Worm (Caenorhabditis elegans): ENCODE measurements around the gene vmo-1.

Gene vmo-1

ce11 chrV:20552971-20553370, at the start of gene vmo-1:
TSS of gene vmo-1 (minus strand) at chrV:20553071.
- TF ChIP-seq lin-29 (GFP tag; IDR thresholded peaks at IDR 0.05): no peak
- no peak for TF ChIP-seq ceh-20 (GFP tag; IDR thresholded peaks at IDR 0.05)

ce11 chrV:20600704-20601103, 47.8 kb upstream of the vmo-1 start:
- TF ChIP-seq zfp-2 (tag; optimal IDR thresholded peaks at IDR 0.05) (no peak), snpc-4 (tag; optimal IDR thresholded peaks at IDR 0.05) (no peak), set-16 (GFP tag; IDR thresholded peaks at IDR 0.05) (peak; percentile 76; the same call in 1 of the 2 replicates), mxl-2 (GFP tag; conservative IDR thresholded peaks at IDR 0.05) (no peak), F44E2.7 (GFP tag; IDR thresholded peaks at IDR 0.05) (0 out of 2 replicates have a peak, but pooled peaks have one; percentile 31), R02D3.7 (tag; optimal IDR thresholded peaks at IDR 0.05) (no peak), dmd-6 (GFP tag; IDR thresholded peaks at IDR 0.05) (no peak), mxl-3 (GFP tag; optimal IDR thresholded peaks at IDR 0.05) (no peak), sdz-12 (GFP tag; optimal IDR thresholded peaks at IDR 0.05) (no peak), unc-130 (GFP tag; optimal IDR thresholded peaks at IDR 0.05) (no peak), lin-39 (tag; optimal IDR thresholded peaks at IDR 0.05) (no peak), zag-1 (tag; optimal IDR thresholded peaks at IDR 0.05) (no peak), nhr-28 (tag; optimal IDR thresholded peaks at IDR 0.05) (no peak), Y75B8A.6 (GFP tag; IDR thresholded peaks at IDR 0.05) (no peak)

- TF ChIP-seq saeg-2 (GFP tag; IDR thresholded peaks at IDR 0.05): no peak
- no peak for TF ChIP-seq daf-19 (GFP tag; conservative IDR thresholded peaks at IDR 0.05)
- TF ChIP-seq F49E8.2 (tag; optimal IDR thresholded peaks at IDR 0.05; ENCODE audit: borderline replicate concordance): no peak
- no peak for TF ChIP-seq attf-4 (tag; optimal IDR thresholded peaks at IDR 0.05)
- TF ChIP-seq skn-1 (tag; optimal IDR thresholded peaks at IDR 0.05): no peak
- TF ChIP-seq fos-1 (tag; optimal IDR thresholded peaks at IDR 0.05): no peak
- no peak for TF ChIP-seq pha-4 (GFP tag; IDR thresholded peaks at IDR 0.05)
- TF ChIP-seq pha-4 (tag; optimal IDR thresholded peaks at IDR 0.05): no peak
- TF ChIP-seq unc-62 (GFP tag; optimal IDR thresholded peaks at IDR 0.05 in 1 of 2): no peak
- no peak for TF ChIP-seq unc-62 (tag; optimal IDR thresholded peaks at IDR 0.05)
- TF ChIP-seq T20F7.1 (GFP tag; optimal IDR thresholded peaks at IDR 0.05): no peak
- TF ChIP-seq duxl-1 (tag; optimal IDR thresholded peaks at IDR 0.05; ENCODE audit: poor library complexity): no peak
- no peak for TF ChIP-seq Y48G9A.11 (GFP tag; IDR thresholded peaks at IDR 0.05)
- TF ChIP-seq zag-1 (tag; optimal IDR thresholded peaks at IDR 0.05): no peak
- no peak for TF ChIP-seq nhr-76 (tag; optimal IDR thresholded peaks at IDR 0.05)
- no peak for TF ChIP-seq ceh-32 (tag; optimal IDR thresholded peaks at IDR 0.05; ENCODE audit: poor library complexity)
- TF ChIP-seq nhr-111 (GFP tag; optimal IDR thresholded peaks at IDR 0.05): no peak
- no peak for TF ChIP-seq unc-39 (tag; optimal IDR thresholded peaks at IDR 0.05)
- TF ChIP-seq dmd-9 (GFP tag; IDR thresholded peaks at IDR 0.05): no peak
- TF ChIP-seq F10B5.3 (tag; optimal IDR thresholded peaks at IDR 0.05): no peak
Observed at ce11 chrV:20599795-20600194, 46.9 kb upstream of the vmo-1 start, which contains the start of gene col-163. TSS of gene col-163 (plus strand) at chrV:20600095.

ce11 chrV:20597076-20597475, 44.2 kb upstream of the vmo-1 start, which contains the start of gene F46B3.1:
TSS of gene F46B3.1 (minus strand) at chrV:20597176.
- TF ChIP-seq Y105C5A.15 (GFP tag; IDR thresholded peaks at IDR 0.05): no peak
- TF ChIP-seq F37D6.2 (tag; optimal IDR thresholded peaks at IDR 0.05): no peak
- no peak for TF ChIP-seq F44E2.7 (GFP tag; IDR thresholded peaks at IDR 0.05)
- TF ChIP-seq nhr-28 (tag; optimal IDR thresholded peaks at IDR 0.05): no peak
